Fruit fly (Drosophila melanogaster): ENCODE data around the gene psidin.

The psidin gene

dm6 chr3R:19996433-19996832 lies 25.1 kb upstream of the psidin start:
- TF ChIP-seq gem (tag; optimal IDR thresholded peaks at IDR 0.05) (peak; percentile 12), D19A (tag; optimal IDR thresholded peaks at IDR 0.05) (peak; percentile 69), disco-r (GFP tag; optimal IDR thresholded peaks at IDR 0.05) (no peak), CG6765 (GFP tag; optimal IDR thresholded peaks at IDR 0.05) (no peak), Ets65A (GFP tag) (peak; percentile 44), NFAT (GFP tag; IDR thresholded peaks at IDR 0.05) (no peak)

- no peak for TF ChIP-seq CG8944 (GFP tag; optimal IDR thresholded peaks at IDR 0.05)
- TF ChIP-seq twi (tag; optimal IDR thresholded peaks at IDR 0.05): peak; percentile 99
- TF ChIP-seq Optix (GFP tag; IDR thresholded peaks at IDR 0.05): no peak
- peak; percentile 37 for TF ChIP-seq dmrt11E (tag; optimal IDR thresholded peaks at IDR 0.05)
- TF ChIP-seq Kr (GFP tag; optimal IDR thresholded peaks at IDR 0.05): peak; percentile 17
- TF ChIP-seq tll (GFP tag; optimal IDR thresholded peaks at IDR 0.05): peak in 1 of 2 experiments; percentile 41
- no peak for TF ChIP-seq CG17359 (tag; optimal IDR thresholded peaks at IDR 0.05)
- TF ChIP-seq insv (GFP tag; optimal IDR thresholded peaks at IDR 0.05): peak in 1 of 2 experiments; percentile 54
- TF ChIP-seq ci (GFP tag; IDR thresholded peaks at IDR 0.05): 0 out of 3 replicates have a peak, but pooled peaks have one; percentile 6
- peak; percentile 78 for TF ChIP-seq pfk (GFP tag; optimal IDR thresholded peaks at IDR 0.05)
- TF ChIP-seq CG2199 (GFP tag; IDR thresholded peaks at IDR 0.05): peak; percentile 82; the same call in 2 of the 3 replicates
- TF ChIP-seq ERR (GFP tag; optimal IDR thresholded peaks at IDR 0.05): no peak
- TF ChIP-seq odd (GFP tag; optimal IDR thresholded peaks at IDR 0.05): peak; percentile 40
- TF ChIP-seq CG9876 (GFP tag; optimal IDR thresholded peaks at IDR 0.05): no peak
Observed at dm6 chr3R:19997526-19998070, 23.9 kb upstream of the psidin start.

dm6 chr3R:19998418-19998817 lies 23.1 kb upstream of the psidin start:
- TF ChIP-seq schlank (tag; optimal IDR thresholded peaks at IDR 0.05): no peak
- peak; percentile 68 for TF ChIP-seq trem (tag; optimal IDR thresholded peaks at IDR 0.05)
- no peak for TF ChIP-seq cad (GFP tag; optimal IDR thresholded peaks at IDR 0.05)
- no peak for TF ChIP-seq hbn (GFP tag; IDR thresholded peaks at IDR 0.05; ENCODE audit: partially characterized antibody)
- peak; percentile 4 for TF ChIP-seq CG12104 (GFP tag; optimal IDR thresholded peaks at IDR 0.05)
- peak; percentile 86 for TF ChIP-seq otp (GFP tag; IDR thresholded peaks at IDR 0.05)
- peak; percentile 69 for TF ChIP-seq CG15696 (tag; optimal IDR thresholded peaks at IDR 0.05)
- TF ChIP-seq jigr1 (GFP tag; IDR thresholded peaks at IDR 0.05): no peak
- peak; percentile 70 for TF ChIP-seq slp2 (GFP tag; optimal IDR thresholded peaks at IDR 0.05)
- TF ChIP-seq aop (GFP tag; IDR thresholded peaks at IDR 0.05): 0 out of 2 replicates have a peak, but pooled peaks have one; percentile 32
- TF ChIP-seq D19B (GFP tag; optimal IDR thresholded peaks at IDR 0.05): no peak
- peak; percentile 57 for TF ChIP-seq CG10654 (GFP tag; optimal IDR thresholded peaks at IDR 0.05)
- peak; percentile 72 for TF ChIP-seq dysf (GFP tag; IDR thresholded peaks at IDR 0.05)
- no peak for TF ChIP-seq amos (GFP tag; IDR thresholded peaks at IDR 0.05; ENCODE audit: partially characterized antibody)
- TF ChIP-seq ken (GFP tag; IDR thresholded peaks at IDR 0.05): peak; percentile 85
- TF ChIP-seq fd96Cb (tag; optimal IDR thresholded peaks at IDR 0.05): peak; percentile 86
- peak; percentile 80 for TF ChIP-seq Ssrp (tag; optimal IDR thresholded peaks at IDR 0.05)
- peak; percentile 89 for TF ChIP-seq vvl (GFP tag; IDR thresholded peaks at IDR 0.05)
- no peak for TF ChIP-seq Adf1 (GFP tag; IDR thresholded peaks at IDR 0.05)
- peak; percentile 49 for TF ChIP-seq NC2α (GFP tag; optimal IDR thresholded peaks at IDR 0.05)
- TF ChIP-seq bowl (GFP tag; IDR thresholded peaks at IDR 0.05): 0 out of 2 replicates have a peak, but pooled peaks have one; percentile 26
- peak; percentile 43 for TF ChIP-seq CG4854 (GFP tag; optimal IDR thresholded peaks at IDR 0.05)
- no peak for TF ChIP-seq caup (GFP tag; optimal IDR thresholded peaks at IDR 0.05; ENCODE audit: severe bottlenecking)
- no peak for TF ChIP-seq Neu2 (GFP tag; optimal IDR thresholded peaks at IDR 0.05; ENCODE audit: borderline replicate concordance)
- TF ChIP-seq croc (GFP tag; conservative IDR thresholded peaks at IDR 0.05): peak; percentile 75
- no peak for TF ChIP-seq bbx (GFP tag; IDR thresholded peaks at IDR 0.05; ENCODE audit: partially characterized antibody)
- peak; percentile 22 for TF ChIP-seq CG8281 (tag; optimal IDR thresholded peaks at IDR 0.05)
- TF ChIP-seq CG32772 (GFP tag; IDR thresholded peaks at IDR 0.05): peak; percentile 83

Data from whole organism, embryonic.